ENCODE assay signal across 2 fruit fly cellular contexts in the genomic region with DNA sequence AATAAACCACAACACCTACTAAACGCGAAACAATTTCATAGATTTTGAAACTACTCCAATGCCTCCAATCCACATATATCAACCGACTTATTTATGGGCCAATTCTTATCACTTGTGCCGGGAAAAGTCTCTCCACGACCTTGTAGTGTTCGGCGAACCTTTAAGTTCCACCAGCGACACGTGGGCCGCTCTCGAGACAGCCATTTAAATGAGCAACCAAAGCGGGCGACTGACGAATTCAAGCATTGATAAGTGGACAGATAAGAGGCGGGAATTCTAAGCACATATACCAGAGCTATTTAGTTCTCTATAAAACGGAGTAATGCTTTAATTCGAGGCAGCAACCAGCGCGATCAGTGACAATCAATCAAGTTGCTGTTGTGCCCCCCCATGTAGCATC.
TF ChIP-seq lines count a peak whose summit lies in the region.

No protein-coding gene starts in this region.

- no peak for TF ChIP-seq CTCF in whole organism, embryonic (GFP tag; optimal IDR thresholded peaks at IDR 0.05; lab: Kevin White, UChicago)

TF ChIP-seq in whole organism, adult, 20 proteins besides CTCF, POLR2A, EP300 and RAD21:
- TF ChIP-seq cic (GFP tag; optimal IDR thresholded peaks at IDR 0.05; lab: Kevin White, UChicago) (peak; percentile 28), tj (GFP tag; optimal IDR thresholded peaks at IDR 0.05; lab: Kevin White, UChicago) (no peak), Mnt (GFP tag; optimal IDR thresholded peaks at IDR 0.05; lab: Kevin White, UChicago) (peak; percentile 54)

TF ChIP-seq in whole organism, embryonic, 481 proteins besides CTCF, POLR2A, EP300 and RAD21:
- no peak for TF ChIP-seq HLH3B (GFP tag; IDR thresholded peaks at IDR 0.05; lab: Robert Waterston, UW)
- peak; percentile 31 for TF ChIP-seq CG5180 (GFP tag; optimal IDR thresholded peaks at IDR 0.05; lab: Kevin White, UChicago)
- TF ChIP-seq CG17802 (tag; optimal IDR thresholded peaks at IDR 0.05; lab: Kevin White, UChicago) = no peak
- TF ChIP-seq sens (GFP tag; lab: Kevin White, UChicago) = peak; percentile 34
- TF ChIP-seq lab (GFP tag; optimal IDR thresholded peaks at IDR 0.05; lab: Kevin White, UChicago) = peak; percentile 24
- peak; percentile 60 for TF ChIP-seq CG34376 (GFP tag; optimal IDR thresholded peaks at IDR 0.05; lab: Kevin White, UChicago)
- TF ChIP-seq Lim3 (GFP tag; IDR thresholded peaks at IDR 0.05; lab: Robert Waterston, UW) = no peak
- no peak for TF ChIP-seq CG6813 (GFP tag; optimal IDR thresholded peaks at IDR 0.05; lab: Kevin White, UChicago)
- peak; percentile 86 for TF ChIP-seq sug (tag; optimal IDR thresholded peaks at IDR 0.05; lab: Kevin White, UChicago)
- TF ChIP-seq z (GFP tag; IDR thresholded peaks at IDR 0.05; lab: Robert Waterston, UW) = no peak
- no peak for TF ChIP-seq CG18619 (GFP tag; optimal IDR thresholded peaks at IDR 0.05; lab: Kevin White, UChicago)
- TF ChIP-seq zf30C (GFP tag; optimal IDR thresholded peaks at IDR 0.05; lab: Kevin White, UChicago) = no peak
- TF ChIP-seq CG9817 (tag; optimal IDR thresholded peaks at IDR 0.05; lab: Kevin White, UChicago) = peak; percentile 12
- TF ChIP-seq YL-1 (GFP tag; optimal IDR thresholded peaks at IDR 0.05; lab: Kevin White, UChicago) = no peak
- TF ChIP-seq Atf-2 (GFP tag; optimal IDR thresholded peaks at IDR 0.05; lab: Kevin White, UChicago) = no peak
- peak; percentile 28 for TF ChIP-seq mirr (GFP tag; optimal IDR thresholded peaks at IDR 0.05; lab: Kevin White, UChicago)
- peak; percentile 68 for TF ChIP-seq exex (tag; optimal IDR thresholded peaks at IDR 0.05; lab: Kevin White, UChicago)
- no peak for TF ChIP-seq tx (GFP tag; optimal IDR thresholded peaks at IDR 0.05; lab: Kevin White, UChicago)
- no peak for TF ChIP-seq chm (GFP tag; IDR thresholded peaks at IDR 0.05; lab: Robert Waterston, UW)
- no peak for TF ChIP-seq MESR4 (GFP tag; optimal IDR thresholded peaks at IDR 0.05; lab: Kevin White, UChicago)
- no peak for TF ChIP-seq gcm (GFP tag; optimal IDR thresholded peaks at IDR 0.05; lab: Kevin White, UChicago)
- no peak for TF ChIP-seq crc (GFP tag; optimal IDR thresholded peaks at IDR 0.05; lab: Kevin White, UChicago)
- TF ChIP-seq oc (tag; optimal IDR thresholded peaks at IDR 0.05; lab: Kevin White, UChicago) = no peak
- TF ChIP-seq HmgZ (tag; optimal IDR thresholded peaks at IDR 0.05; lab: Kevin White, UChicago) = no peak
- peak; percentile 99 for TF ChIP-seq Hey (tag; optimal IDR thresholded peaks at IDR 0.05; lab: Kevin White, UChicago)
- no peak for TF ChIP-seq gt (GFP tag; IDR thresholded peaks at IDR 0.05; lab: Robert Waterston, UW)
- peak; percentile 37 for TF ChIP-seq sd (tag; optimal IDR thresholded peaks at IDR 0.05; lab: Kevin White, UChicago)
- TF ChIP-seq inv (GFP tag; IDR thresholded peaks at IDR 0.05; lab: Robert Waterston, UW; ENCODE audit: partially characterized antibody) = no peak
- TF ChIP-seq CG13424 (tag; optimal IDR thresholded peaks at IDR 0.05; lab: Kevin White, UChicago) = no peak
- TF ChIP-seq ftz-f1 (GFP tag; optimal IDR thresholded peaks at IDR 0.05; lab: Kevin White, UChicago) = peak; percentile 24
- TF ChIP-seq cwo (GFP tag; optimal IDR thresholded peaks at IDR 0.05; lab: Kevin White, UChicago) = peak; percentile 84
- no peak for TF ChIP-seq CG16813 (GFP tag; IDR thresholded peaks at IDR 0.05; lab: Robert Waterston, UW; ENCODE audit: partially characterized antibody)
- TF ChIP-seq pan (optimal IDR thresholded peaks at IDR 0.05; lab: Kevin White, UChicago) = no peak
- TF ChIP-seq pan (GFP tag; optimal IDR thresholded peaks at IDR 0.05 in 1 of 2, IDR thresholded peaks at IDR 0.05 in 1 of 2) = peak in 1 of 2 experiments; percentile 11
TF ChIP-seq in whole organism, embryonic: peak in this region for 13.
